Worm (Caenorhabditis elegans) whole organism, young adult: ENCODE measurements around the gene gtf-2A2.

Source experiments
- B0035.1 ChIP-seq: sonication (generic microtip); optimal IDR thresholded peaks from 2 replicates; lab custom pipeline; 2016; ENCODE audit warnings: missing genetic modification characterization, mild to moderate bottlenecking, missing compliant biosample characterization, missing genotype, missing genetic modification reagents
- F22D6.2 ChIP-seq: sonication (generic microtip); optimal IDR thresholded peaks from 2 replicates; lab custom pipeline; 2016; ENCODE audit warnings: mild to moderate bottlenecking, missing genetic modification characterization, missing compliant biosample characterization
- F23B12.7 ChIP-seq: sonication (generic microtip); optimal IDR thresholded peaks from 2 replicates; lab custom pipeline; 2017; ENCODE audit warnings: missing genetic modification characterization, mild to moderate bottlenecking, missing compliant biosample characterization, antibody characterized with exemption, moderate library complexity; ENCODE audit not compliant: insufficient read depth
- F33H1.4 ChIP-seq: fragments of 200-800 bp; sonication (Bioruptor generic); IDR thresholded peaks from 2 replicates; pipeline ENCODE4 v1.3.6; 2022; ENCODE audit warnings: missing genetic modification reagents, missing genetic modification characterization, missing compliant biosample characterization
- F57C9.4 ChIP-seq: sonication (generic microtip); optimal IDR thresholded peaks from 2 replicates; lab custom pipeline; 2017; ENCODE audit warnings: mild to moderate bottlenecking, missing genetic modification characterization, missing compliant biosample characterization
- T07F8.4 ChIP-seq: sonication (generic microtip); optimal IDR thresholded peaks from 2 replicates; lab custom pipeline; 2016; ENCODE audit warnings: mild to moderate bottlenecking, missing genetic modification characterization, moderate library complexity, missing compliant biosample characterization
- Y53F4B.3 ChIP-seq: fragments of 200-800 bp; sonication (Bioruptor generic); IDR thresholded peaks from 2 replicates; pipeline ENCODE4 v1.3.6; 2022; ENCODE audit warnings: missing genetic modification reagents, missing genetic modification characterization, missing compliant biosample characterization
- Y56A3A.18 ChIP-seq: fragments of 200-800 bp; sonication (Bioruptor generic); IDR thresholded peaks from 2 replicates; pipeline ENCODE4 v1.3.6; 2022; ENCODE audit warnings: missing genetic modification reagents, missing genetic modification characterization, missing compliant biosample characterization
- Y95B8A.8 ChIP-seq: fragments of 200-800 bp; sonication (Bioruptor generic); IDR thresholded peaks from 2 replicates; pipeline ENCODE4 v1.3.6; 2022; ENCODE audit warnings: missing genetic modification reagents, missing genetic modification characterization, missing compliant biosample characterization
- ZK185.1 ChIP-seq: sonication (generic microtip); optimal IDR thresholded peaks from 2 replicates; lab custom pipeline; 2016; ENCODE audit warnings: mild to moderate bottlenecking, missing genetic modification characterization, missing compliant biosample characterization; ENCODE audit not compliant: poor library complexity, severe bottlenecking
- akir-1 ChIP-seq: fragments of 200-800 bp; sonication (Bioruptor generic); optimal IDR thresholded peaks from 2 replicates; lab custom pipeline; 2018; ENCODE audit warnings: mild to moderate bottlenecking, missing genetic modification characterization, moderate library complexity, missing compliant biosample characterization
- ama-1 ChIP-seq, 3 experiments: fragments of 150-350 bp in 1 of 3; sonication (generic microtip) in 2 of 3; optimal IDR thresholded peaks; 2 replicates each; lab custom pipeline; 2014 to 2018; ENCODE audit warnings: missing biosample characterization in 2 of 3, missing genetic modification characterization in 2 of 3, missing genetic modification reagents in 2 of 3
- aptf-3 ChIP-seq: fragments of 200-800 bp; sonication (Bioruptor generic); IDR thresholded peaks from 2 replicates; pipeline ENCODE4 v1.3.6; 2022; ENCODE audit warnings: missing genetic modification characterization, missing compliant biosample characterization
- athp-1 ChIP-seq: sonication (generic microtip); optimal IDR thresholded peaks from 2 replicates; lab custom pipeline; 2017; ENCODE audit warnings: mild to moderate bottlenecking, missing genetic modification characterization, missing compliant biosample characterization
- bed-1 ChIP-seq: fragments of 200-800 bp; sonication (Bioruptor generic); IDR thresholded peaks from 2 replicates; pipeline ENCODE4 v1.3.6; 2022; ENCODE audit warnings: missing genetic modification reagents, missing genetic modification characterization, missing compliant biosample characterization
- ceh-100 ChIP-seq: fragments of 200-800 bp; sonication (Bioruptor generic); IDR thresholded peaks from 2 replicates; pipeline ENCODE4 v1.3.6; 2022; ENCODE audit warnings: missing genetic modification reagents, missing genetic modification characterization, missing compliant biosample characterization
- ceh-58 ChIP-seq: fragments of 200-800 bp; sonication (Bioruptor generic); IDR thresholded peaks from 2 replicates; pipeline ENCODE4 v1.3.6; 2022; ENCODE audit warnings: missing genetic modification characterization, missing compliant biosample characterization
- ceh-91 ChIP-seq: fragments of 200-800 bp; sonication (Bioruptor generic); IDR thresholded peaks from 2 replicates; pipeline ENCODE4 v1.3.6; 2022; ENCODE audit warnings: missing genetic modification reagents, missing genetic modification characterization, missing compliant biosample characterization
- egl-18 ChIP-seq: fragments of 200-800 bp; sonication (Bioruptor generic); IDR thresholded peaks from 2 replicates; pipeline ENCODE4 v1.3.6; 2022; ENCODE audit warnings: missing genetic modification reagents, missing genetic modification characterization, missing compliant biosample characterization
- egl-44 ChIP-seq: fragments of 200-800 bp; sonication (Bioruptor generic); IDR thresholded peaks from 2 replicates; pipeline ENCODE4 v1.3.6; 2022; ENCODE audit warnings: missing genetic modification reagents, missing genetic modification characterization, missing compliant biosample characterization
- hlh-12 ChIP-seq: sonication (generic microtip); optimal IDR thresholded peaks from 2 replicates; lab custom pipeline; 2016; ENCODE audit warnings: missing genetic modification characterization, missing compliant biosample characterization
- hmg-1.2 ChIP-seq: fragments of 200-800 bp; sonication (Bioruptor generic); IDR thresholded peaks from 2 replicates; pipeline ENCODE4 v1.3.6; 2022; ENCODE audit warnings: missing genetic modification reagents, missing genetic modification characterization, missing compliant biosample characterization
- hrde-1 ChIP-seq: sonication (generic microtip); optimal IDR thresholded peaks from 2 replicates; lab custom pipeline; 2016; ENCODE audit warnings: missing genetic modification characterization, mild to moderate bottlenecking, missing compliant biosample characterization, moderate library complexity, missing genotype, missing genetic modification reagents, borderline replicate concordance
- let-526 ChIP-seq: fragments of 200-800 bp; sonication (Bioruptor generic); IDR thresholded peaks from 2 replicates; pipeline ENCODE4 v1.3.6; 2022; ENCODE audit warnings: missing genetic modification reagents, missing genetic modification characterization, missing compliant biosample characterization
- lin-26 ChIP-seq: fragments of 200-800 bp; sonication (Bioruptor generic); IDR thresholded peaks from 2 replicates; pipeline ENCODE4 v1.3.6; 2022; ENCODE audit warnings: missing genetic modification reagents, missing genetic modification characterization, missing compliant biosample characterization
- lin-40 ChIP-seq: sonication (generic microtip); optimal IDR thresholded peaks from 2 replicates; lab custom pipeline; 2016; ENCODE audit warnings: missing genetic modification characterization, mild to moderate bottlenecking, missing compliant biosample characterization, missing genotype, missing genetic modification reagents
- lin-54 ChIP-seq: fragments of 200-800 bp; sonication (Bioruptor generic); optimal IDR thresholded peaks from 2 replicates; lab custom pipeline; 2018; ENCODE audit warnings: mild to moderate bottlenecking, missing genetic modification characterization, missing compliant biosample characterization
- lsl-1 ChIP-seq: fragments of 200-800 bp; sonication (Bioruptor generic); optimal IDR thresholded peaks from 2 replicates; lab custom pipeline; 2018; ENCODE audit warnings: mild to moderate bottlenecking, missing genetic modification characterization, moderate library complexity, missing compliant biosample characterization
- lsy-27 ChIP-seq: sonication (generic microtip); optimal IDR thresholded peaks from 2 replicates; lab custom pipeline; 2017; ENCODE audit warnings: missing genetic modification characterization, mild to moderate bottlenecking, missing compliant biosample characterization, antibody characterized with exemption, missing genotype, borderline replicate concordance; ENCODE audit not compliant: insufficient read depth
- madf-8 ChIP-seq: fragments of 200-800 bp; sonication (Bioruptor generic); conservative IDR thresholded peaks from 2 replicates; pipeline ENCODE4 v1.3.6; 2022; ENCODE audit warnings: missing genetic modification reagents, missing genetic modification characterization, missing compliant biosample characterization
- mcd-1 ChIP-seq: fragments of 200-800 bp; sonication (Bioruptor generic); IDR thresholded peaks from 2 replicates; pipeline ENCODE4 v1.3.6; 2022; ENCODE audit warnings: missing genetic modification reagents, missing genetic modification characterization, missing compliant biosample characterization
- mel-28 ChIP-seq: sonication (generic microtip); optimal IDR thresholded peaks from 2 replicates; lab custom pipeline; 2016; ENCODE audit warnings: borderline replicate concordance, mild to moderate bottlenecking, missing genetic modification characterization, missing compliant biosample characterization
- mes-4 ChIP-seq: sonication (generic microtip); optimal IDR thresholded peaks from 2 replicates; lab custom pipeline; 2016; ENCODE audit warnings: missing genotype, missing genetic modification characterization, missing compliant biosample characterization
- nfya-1 ChIP-seq: sonication (generic microtip); optimal IDR thresholded peaks from 2 replicates; lab custom pipeline; 2017; ENCODE audit warnings: antibody characterized with exemption, missing compliant biosample characterization, missing genetic modification characterization, borderline replicate concordance; ENCODE audit not compliant: insufficient read depth
- nfyb-1 ChIP-seq: fragments of 200-800 bp; sonication (Bioruptor generic); IDR thresholded peaks from 2 replicates; pipeline ENCODE4 v1.3.6; 2022; ENCODE audit warnings: missing genetic modification reagents, missing genetic modification characterization, missing compliant biosample characterization
- nhr-120 ChIP-seq: fragments of 200-800 bp; sonication (Bioruptor generic); IDR thresholded peaks from 2 replicates; pipeline ENCODE4 v1.3.6; 2022; ENCODE audit warnings: missing genetic modification characterization, missing compliant biosample characterization
- nhr-179 ChIP-seq: sonication (generic microtip); optimal IDR thresholded peaks from 2 replicates; lab custom pipeline; 2016; ENCODE audit warnings: mild to moderate bottlenecking, missing genetic modification characterization, missing compliant biosample characterization
- nhr-80 ChIP-seq: sonication (generic microtip); optimal IDR thresholded peaks from 2 replicates; lab custom pipeline; 2016; ENCODE audit warnings: missing genetic modification characterization, missing compliant biosample characterization
- rpc-1 ChIP-seq, 2 experiments: fragments of 150-350 bp in 1 of 2; sonication (generic microtip) in 1 of 2; optimal IDR thresholded peaks; 2 replicates each; lab custom pipeline; 2014 to 2018; ENCODE audit warnings: missing biosample characterization in 1 of 2, missing genetic modification characterization in 1 of 2, missing genetic modification reagents in 1 of 2, missing genotype in 1 of 2
- sea-2 ChIP-seq: fragments of 200-800 bp; sonication (Bioruptor generic); IDR thresholded peaks from 2 replicates; pipeline ENCODE4 v1.3.6; 2022; ENCODE audit warnings: missing genetic modification characterization, missing compliant biosample characterization
- snpc-1.1 ChIP-seq: sonication (generic microtip); optimal IDR thresholded peaks from 2 replicates; lab custom pipeline; 2017; ENCODE audit warnings: missing genetic modification characterization, mild to moderate bottlenecking, missing compliant biosample characterization, antibody characterized with exemption, moderate library complexity, missing genotype, missing genetic modification reagents; ENCODE audit not compliant: insufficient read depth
- unc-130 ChIP-seq: sonication (generic microtip); optimal IDR thresholded peaks from 2 replicates; lab custom pipeline; 2016; ENCODE audit warnings: missing genetic modification reagents, missing genetic modification characterization, missing compliant biosample characterization
- zfh-2 ChIP-seq: fragments of 200-800 bp; sonication (Bioruptor generic); conservative IDR thresholded peaks from 2 replicates; pipeline ENCODE4 v1.3.6; 2022; ENCODE audit warnings: missing genetic modification reagents, missing genetic modification characterization, missing compliant biosample characterization
- zim-3 ChIP-seq: sonication (generic microtip); optimal IDR thresholded peaks from 2 replicates; lab custom pipeline; 2017; ENCODE audit warnings: mild to moderate bottlenecking, missing genetic modification characterization, moderate library complexity, missing compliant biosample characterization
- ztf-3 ChIP-seq: fragments of 200-800 bp; sonication (Bioruptor generic); optimal IDR thresholded peaks from 2 replicates; lab custom pipeline; 2018; ENCODE audit warnings: mild to moderate bottlenecking, missing genetic modification characterization, missing compliant biosample characterization

gtf-2A2 gene

ce11 chrIII:12615859-12616439 is 8.6 kb upstream of the gtf-2A2 start:
- peak; percentile 59 for TF ChIP-seq zfh-2 (GFP tag; lab: Robert Waterston, UW)
- TF ChIP-seq mcd-1 (GFP tag; lab: Robert Waterston, UW) = peak; percentile 3; the same call in 1 of the 2 replicates
- TF ChIP-seq F23B12.7 (tag; lab: Kevin White, UChicago) = no peak
- TF ChIP-seq lin-26 = peak; percentile 55; the same call in 1 of the 2 replicates
- TF ChIP-seq akir-1 (GFP tag; lab: Kevin White, UChicago) = no peak
- TF ChIP-seq, all 124 proteins: peak for 3

ce11 chrIII:12616990-12617393 is 7.6 kb upstream of the gtf-2A2 start:
- TF ChIP-seq Y95B8A.8 (GFP tag; lab: Robert Waterston, UW) (no peak), Y56A3A.18 (no peak), lsy-27 (no peak), nfya-1 (tag; lab: Kevin White, UChicago) (no peak), nfyb-1 (GFP tag; lab: Robert Waterston, UW) (peak; percentile 84), unc-130 (no peak), bed-1 (GFP tag; lab: Robert Waterston, UW) (no peak), ztf-3 (GFP tag; lab: Kevin White, UChicago) (no peak), F57C9.4 (tag; lab: Kevin White, UChicago) (no peak), aptf-3 (GFP tag; lab: Robert Waterston, UW) (no peak), mes-4 (tag; lab: Kevin White, UChicago) (no peak), hlh-12 (tag; lab: Kevin White, UChicago) (no peak), madf-8 (no peak), hmg-1.2 (GFP tag; lab: Robert Waterston, UW) (no peak), athp-1 (no peak), ceh-58 (GFP tag; lab: Robert Waterston, UW) (no peak), lsl-1 (no peak), ceh-100 (GFP tag; lab: Robert Waterston, UW) (no peak), zim-3 (tag; lab: Kevin White, UChicago) (no peak), nhr-179 (tag; lab: Kevin White, UChicago) (no peak), lin-40 (tag; lab: Kevin White, UChicago) (peak; percentile 49), F22D6.2 (tag; lab: Kevin White, UChicago) (no peak), lin-54 (GFP tag; lab: Kevin White, UChicago) (no peak), nhr-120 (GFP tag; lab: Robert Waterston, UW) (no peak), ama-1 (optimal IDR thresholded peaks at IDR 0.05; lab: Kevin White, UChicago) (peak; percentile 41), ama-1 (GFP tag; optimal IDR thresholded peaks at IDR 0.05; lab: Kevin White, UChicago) (no peak), mel-28 (tag; lab: Kevin White, UChicago) (peak; percentile 14), F33H1.4 (no peak), akir-1 (GFP tag; lab: Kevin White, UChicago) (peak; percentile 64), snpc-1.1 (tag; lab: Kevin White, UChicago) (no peak), ZK185.1 (peak; percentile 18), B0035.1 (tag; lab: Kevin White, UChicago) (no peak), T07F8.4 (tag; lab: Kevin White, UChicago) (peak; percentile 17), sea-2 (GFP tag; lab: Robert Waterston, UW) (no peak), Y53F4B.3 (GFP tag; lab: Robert Waterston, UW) (no peak), nhr-80 (tag; lab: Kevin White, UChicago) (peak; percentile 91), hrde-1 (tag; lab: Kevin White, UChicago) (no peak), egl-18 (GFP tag; lab: Robert Waterston, UW) (no peak), egl-44 (GFP tag; lab: Robert Waterston, UW) (no peak), let-526 (GFP tag; lab: Robert Waterston, UW) (no peak), rpc-1 (optimal IDR thresholded peaks at IDR 0.05; lab: Kevin White, UChicago) (no peak), rpc-1 (tag; optimal IDR thresholded peaks at IDR 0.05; lab: Kevin White, UChicago) (no peak), ceh-91 (no peak)
